Fruit fly (Drosophila melanogaster): ENCODE results near the gene crb.

The crb gene

dm6 chr3R:24276104-24277008 lies 18.5 kb upstream of the crb start, which contains the start of gene Orct (continued):
- no peak for TF ChIP-seq CG1024 (GFP tag; IDR thresholded peaks at IDR 0.05)
- peak; percentile 61 for TF ChIP-seq CG6683 (GFP tag; optimal IDR thresholded peaks at IDR 0.05)
- peak; percentile 79 for TF ChIP-seq dmrt99B (tag; optimal IDR thresholded peaks at IDR 0.05)
- peak; percentile 35; the same call in 1 of the 2 replicates for TF ChIP-seq wor (GFP tag; IDR thresholded peaks at IDR 0.05)
- peak; percentile 26; the same call in 1 of the 2 replicates for TF ChIP-seq peb (GFP tag; IDR thresholded peaks at IDR 0.05)
- peak; percentile 48 for TF ChIP-seq esg (GFP tag; conservative IDR thresholded peaks at IDR 0.05)
- peak; percentile 71 for TF ChIP-seq CG12299 (tag; optimal IDR thresholded peaks at IDR 0.05)
- TF ChIP-seq CG32767 (GFP tag; IDR thresholded peaks at IDR 0.05) = no peak
- TF ChIP-seq HmgZ (tag; optimal IDR thresholded peaks at IDR 0.05) = peak; percentile 80
- peak; percentile 54; the same call in 1 of the 4 replicates for TF ChIP-seq Gug (GFP tag; IDR thresholded peaks at IDR 0.05)
- TF ChIP-seq Hsf (GFP tag; optimal IDR thresholded peaks at IDR 0.05) = peak; percentile 63
- peak; percentile 56 for TF ChIP-seq Bteb2 (GFP tag; optimal IDR thresholded peaks at IDR 0.05)
- peak; percentile 74 for TF ChIP-seq nmo (GFP tag; optimal IDR thresholded peaks at IDR 0.05)
- TF ChIP-seq rib (GFP tag; IDR thresholded peaks at IDR 0.05) = no peak
- TF ChIP-seq ATbp (GFP tag; optimal IDR thresholded peaks at IDR 0.05) = peak; percentile 62
- TF ChIP-seq cad (GFP tag; optimal IDR thresholded peaks at IDR 0.05) = no peak
- TF ChIP-seq br (optimal IDR thresholded peaks at IDR 0.05) = no peak
- TF ChIP-seq Hr51 (GFP tag; optimal IDR thresholded peaks at IDR 0.05) = peak; percentile 57 to 82
- TF ChIP-seq gcm (GFP tag; optimal IDR thresholded peaks at IDR 0.05) = peak; percentile 71
- TF ChIP-seq gsb (GFP tag; IDR thresholded peaks at IDR 0.05) = peak; percentile 47
- TF ChIP-seq caup (GFP tag; optimal IDR thresholded peaks at IDR 0.05; ENCODE audit: severe bottlenecking) = peak; percentile 70
- no peak for TF ChIP-seq vnd (GFP tag; IDR thresholded peaks at IDR 0.05; ENCODE audit: partially characterized antibody)
- TF ChIP-seq zen2 (GFP tag; IDR thresholded peaks at IDR 0.05; ENCODE audit: partially characterized antibody) = no peak
- peak; percentile 43 for TF ChIP-seq Vsx1 (GFP tag; optimal IDR thresholded peaks at IDR 0.05)
- TF ChIP-seq Hr78 (GFP tag; optimal IDR thresholded peaks at IDR 0.05) = no peak
- no peak for TF ChIP-seq Hr39 (optimal IDR thresholded peaks at IDR 0.05)
- TF ChIP-seq so (GFP tag; IDR thresholded peaks at IDR 0.05) = peak; percentile 15; the same call in 1 of the 3 replicates
- peak; percentile 40 for TF ChIP-seq CG30431 (GFP tag; optimal IDR thresholded peaks at IDR 0.05)
- TF ChIP-seq tgo (GFP tag; IDR thresholded peaks at IDR 0.05) = peak; percentile 70
- 0 out of 3 replicates have a peak, but pooled peaks have one; percentile 48 for TF ChIP-seq ase (GFP tag; IDR thresholded peaks at IDR 0.05)
- TF ChIP-seq CG3847 (GFP tag; IDR thresholded peaks at IDR 0.05) = peak; percentile 66; the same call in 1 of the 2 replicates
- TF ChIP-seq ab (GFP tag; optimal IDR thresholded peaks at IDR 0.05) = peak; percentile 15
- TF ChIP-seq Xrp1 (GFP tag; IDR thresholded peaks at IDR 0.05) = peak; percentile 49
- peak; percentile 79 for TF ChIP-seq CG13424 (tag; optimal IDR thresholded peaks at IDR 0.05)
- peak in 1 of 2 experiments; percentile 21 for TF ChIP-seq insv (GFP tag; optimal IDR thresholded peaks at IDR 0.05)
- peak; percentile 91 for TF ChIP-seq CG2678 (tag; optimal IDR thresholded peaks at IDR 0.05)
- no peak for TF ChIP-seq sima (GFP tag; optimal IDR thresholded peaks at IDR 0.05)
- TF ChIP-seq hbn (GFP tag; IDR thresholded peaks at IDR 0.05; ENCODE audit: partially characterized antibody) = no peak
- 0 out of 2 replicates have a peak, but pooled peaks have one; percentile 18 for TF ChIP-seq wdn (GFP tag; IDR thresholded peaks at IDR 0.05)
- TF ChIP-seq tin (GFP tag; optimal IDR thresholded peaks at IDR 0.05) = peak; percentile 52
- TF ChIP-seq ac (GFP tag; optimal IDR thresholded peaks at IDR 0.05) = no peak
- peak; percentile 66 for TF ChIP-seq CG3163 (GFP tag; optimal IDR thresholded peaks at IDR 0.05)
- TF ChIP-seq Ada2b (GFP tag; IDR thresholded peaks at IDR 0.05) = peak; percentile 27
- no peak for TF ChIP-seq hb (GFP tag; IDR thresholded peaks at IDR 0.05; ENCODE audit: partially characterized antibody)
- TF ChIP-seq CG1603 (tag; optimal IDR thresholded peaks at IDR 0.05) = peak; percentile 69
- peak; percentile 87 for TF ChIP-seq grau (tag; optimal IDR thresholded peaks at IDR 0.05)
- TF ChIP-seq B-H2 (GFP tag; optimal IDR thresholded peaks at IDR 0.05) = peak; percentile 59
- TF ChIP-seq CG10462 (GFP tag; optimal IDR thresholded peaks at IDR 0.05) = no peak

All from whole organism, embryonic.